Fruit fly (Drosophila melanogaster) whole organism, pupa: ENCODE results near the gene rdgB.

Experiments
- CG10348 ChIP-seq: fragments of 200-800 bp; sonication (Bioruptor generic); IDR thresholded peaks from 2 replicates; pipeline ENCODE4 v1.3.6; 2022; ENCODE audit warnings: missing biosample characterization, missing genetic modification characterization
- CG13204 ChIP-seq: fragments of 200-800 bp; sonication (Bioruptor generic); optimal IDR thresholded peaks from 2 replicates; lab custom pipeline; 2018; ENCODE audit warnings: missing biosample characterization, mild to moderate bottlenecking, missing genetic modification characterization, moderate library complexity
- CG14655 ChIP-seq: fragments of 200-800 bp; sonication (Bioruptor generic); optimal IDR thresholded peaks from 3 replicates; lab custom pipeline; 2017; ENCODE audit warnings: mild to moderate bottlenecking, missing biosample characterization, missing genetic modification reagents, missing genetic modification characterization
- CG15710 ChIP-seq: fragments of 200-800 bp; sonication (Bioruptor generic); optimal IDR thresholded peaks from 2 replicates; lab custom pipeline; 2018; ENCODE audit warnings: missing biosample characterization, mild to moderate bottlenecking, missing genetic modification characterization, moderate library complexity
- CG34367 ChIP-seq: fragments of 200-800 bp; sonication (Bioruptor generic); optimal IDR thresholded peaks from 2 replicates; lab custom pipeline; 2018; ENCODE audit warnings: missing biosample characterization, mild to moderate bottlenecking, missing genetic modification characterization
- CG8301 ChIP-seq: fragments of 200-800 bp; sonication (Bioruptor generic); optimal IDR thresholded peaks from 2 replicates; lab custom pipeline; 2018; ENCODE audit warnings: missing biosample characterization, mild to moderate bottlenecking, missing genetic modification characterization
- CG9948 ChIP-seq: fragments of 200-800 bp; sonication (Bioruptor generic); optimal IDR thresholded peaks from 2 replicates; lab custom pipeline; 2018; ENCODE audit warnings: missing biosample characterization, mild to moderate bottlenecking, missing genetic modification characterization, moderate library complexity
- D1 ChIP-seq: fragments of 200-800 bp; sonication (Bioruptor generic); optimal IDR thresholded peaks from 2 replicates; lab custom pipeline; 2018; ENCODE audit warnings: missing biosample characterization, mild to moderate bottlenecking, missing genetic modification characterization, moderate library complexity
- EcR ChIP-seq: fragments of 200-800 bp; sonication (Bioruptor generic); optimal IDR thresholded peaks from 3 replicates; lab custom pipeline; 2019; ENCODE audit warnings: missing biosample characterization, missing genetic modification characterization, mild to moderate bottlenecking, moderate library complexity, missing genetic modification reagents
- Ets98B ChIP-seq: fragments of 200-800 bp; sonication (Bioruptor generic); IDR thresholded peaks from 2 replicates; pipeline ENCODE4 v1.3.6; 2022; ENCODE audit warnings: missing biosample characterization, missing genetic modification characterization
- Pif1A ChIP-seq: fragments of 200-800 bp; sonication (Bioruptor generic); optimal IDR thresholded peaks from 3 replicates; lab custom pipeline; 2016; ENCODE audit warnings: missing biosample characterization, missing genetic modification characterization
- Snoo ChIP-seq: fragments of 200-800 bp; sonication (Bioruptor generic); optimal IDR thresholded peaks from 3 replicates; lab custom pipeline; 2017; ENCODE audit warnings: missing biosample characterization, mild to moderate bottlenecking, missing genetic modification characterization, inconsistent platforms
- gl ChIP-seq: fragments of 200-800 bp; sonication (Bioruptor generic); optimal IDR thresholded peaks from 2 replicates; lab custom pipeline; 2018; ENCODE audit warnings: missing biosample characterization, mild to moderate bottlenecking, missing genetic modification characterization
- rn ChIP-seq: fragments of 200-800 bp; sonication (Bioruptor generic); IDR thresholded peaks from 2 replicates; pipeline ENCODE4 v1.3.6; 2022; ENCODE audit warnings: missing biosample characterization, missing genetic modification characterization

DNA sequence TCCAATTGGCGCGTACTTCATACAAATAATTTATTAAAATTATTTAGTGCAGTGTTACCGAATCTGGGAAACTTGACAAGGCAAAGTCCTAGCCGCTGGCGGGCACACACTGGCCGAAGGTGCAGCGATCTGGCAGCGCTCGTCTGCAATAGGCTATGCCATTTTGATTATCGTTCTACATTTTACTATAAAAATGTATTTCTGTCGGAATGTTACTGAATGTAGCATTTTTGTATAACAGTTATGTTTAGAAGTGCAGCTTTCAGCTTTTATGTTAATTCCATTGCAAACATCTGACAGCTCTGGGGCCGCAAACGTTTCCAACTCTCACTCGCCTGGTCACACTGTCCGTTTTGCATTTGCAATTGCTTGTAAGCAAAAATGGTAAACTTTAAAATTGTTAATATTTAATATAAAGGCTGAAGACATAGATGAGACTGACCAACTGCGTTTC is 17.9 kb upstream of the rdgB start, which contains the start of gene Grip91:
- no peak for TF ChIP-seq gl
- no peak for TF ChIP-seq rn (GFP tag; lab: Robert Waterston, UW)
- TF ChIP-seq Pif1A (GFP tag; lab: Kevin White, UChicago), result no peak
- TF ChIP-seq CG34367, result no peak
- TF ChIP-seq Snoo (tag; lab: Kevin White, UChicago), result no peak
- TF ChIP-seq CG14655 (GFP tag; lab: Kevin White, UChicago), result no peak
- TF ChIP-seq D1, result no peak
- TF ChIP-seq CG15710 (tag; lab: Kevin White, UChicago), result no peak
- TF ChIP-seq EcR, result no peak
- no peak for TF ChIP-seq CG8301
- TF ChIP-seq Ets98B (GFP tag; lab: Robert Waterston, UW), result no peak
- TF ChIP-seq CG13204, result no peak
- TF ChIP-seq CG9948, result no peak
- no peak for TF ChIP-seq CG10348 (GFP tag; lab: Robert Waterston, UW)
